Worm (Caenorhabditis elegans): ENCODE data around the gene gldi-2.

gldi-2 gene

ce11 chrII:6825732-6826131 is 42.5 kb downstream of the gldi-2 start (continued):
- no peak for TF ChIP-seq nhr-25 (tag; optimal IDR thresholded peaks at IDR 0.05; ENCODE audit: borderline replicate concordance, insufficient read depth)
- no peak for TF ChIP-seq egl-43 (GFP tag; IDR thresholded peaks at IDR 0.05)
- TF ChIP-seq ceh-82 (tag; optimal IDR thresholded peaks at IDR 0.05) = no peak
- TF ChIP-seq spr-3 (GFP tag; optimal IDR thresholded peaks at IDR 0.05) = no peak
- no peak for TF ChIP-seq fos-1 (tag; optimal IDR thresholded peaks at IDR 0.05)
- TF ChIP-seq snpc-1.2 (GFP tag; IDR thresholded peaks at IDR 0.05) = no peak
- TF ChIP-seq dmd-9 (GFP tag; IDR thresholded peaks at IDR 0.05) = no peak
- no peak for TF ChIP-seq hmg-1.1 (GFP tag; IDR thresholded peaks at IDR 0.05)
- no peak for TF ChIP-seq daf-19 (GFP tag; conservative IDR thresholded peaks at IDR 0.05)
- TF ChIP-seq nhr-28 (tag; optimal IDR thresholded peaks at IDR 0.05) = peak; percentile 65
- TF ChIP-seq F10B5.3 (tag; optimal IDR thresholded peaks at IDR 0.05) = no peak
- no peak for TF ChIP-seq tag-97 (GFP tag; IDR thresholded peaks at IDR 0.05)
- TF ChIP-seq tra-1 (GFP tag; IDR thresholded peaks at IDR 0.05) = 0 out of 2 replicates have a peak, but pooled peaks have one; percentile 65
- no peak for TF ChIP-seq zip-2 (tag; optimal IDR thresholded peaks at IDR 0.05)
- TF ChIP-seq ceh-20 (GFP tag; IDR thresholded peaks at IDR 0.05) = peak; percentile 54; the same call in 1 of the 2 replicates
- no peak for TF ChIP-seq ZK546.5 (tag; optimal IDR thresholded peaks at IDR 0.05)
- TF ChIP-seq lin-38 (GFP tag; IDR thresholded peaks at IDR 0.05) = no peak
- peak; percentile 49 for TF ChIP-seq dmd-6 (GFP tag; IDR thresholded peaks at IDR 0.05)
- no peak for TF ChIP-seq attf-4 (tag; optimal IDR thresholded peaks at IDR 0.05)
- no peak for TF ChIP-seq snpc-4 (tag; optimal IDR thresholded peaks at IDR 0.05)
- no peak for TF ChIP-seq T20F7.1 (GFP tag; optimal IDR thresholded peaks at IDR 0.05)
- no peak for TF ChIP-seq nhr-11 (tag; optimal IDR thresholded peaks at IDR 0.05)
- no peak for TF ChIP-seq set-16 (GFP tag; IDR thresholded peaks at IDR 0.05)
- TF ChIP-seq F49E8.2 (tag; optimal IDR thresholded peaks at IDR 0.05; ENCODE audit: borderline replicate concordance) = no peak
- no peak for TF ChIP-seq arid-1 (GFP tag; conservative IDR thresholded peaks at IDR 0.05)
- no peak for TF ChIP-seq mdt-29 (GFP tag; IDR thresholded peaks at IDR 0.05)
- no peak for TF ChIP-seq Y5F2A.4 (GFP tag; optimal IDR thresholded peaks at IDR 0.05)
- no peak for TF ChIP-seq ces-1 (GFP tag; optimal IDR thresholded peaks at IDR 0.05)
- TF ChIP-seq ztf-11 (tag; optimal IDR thresholded peaks at IDR 0.05) = no peak
- no peak for TF ChIP-seq zip-11 (GFP tag; IDR thresholded peaks at IDR 0.05)
- TF ChIP-seq ZK337.2 (GFP tag; IDR thresholded peaks at IDR 0.05) = no peak
- no peak for TF ChIP-seq mxl-2 (GFP tag; conservative IDR thresholded peaks at IDR 0.05)
- TF ChIP-seq egl-27 (tag; optimal IDR thresholded peaks at IDR 0.05) = no peak
- no peak for TF ChIP-seq dmd-8 (GFP tag; IDR thresholded peaks at IDR 0.05)
- TF ChIP-seq R02D3.7 (tag; optimal IDR thresholded peaks at IDR 0.05) = no peak
- TF ChIP-seq gei-8 (GFP tag; optimal IDR thresholded peaks at IDR 0.05) = no peak
- no peak for TF ChIP-seq saeg-2 (GFP tag; IDR thresholded peaks at IDR 0.05)
- TF ChIP-seq T26A8.4 (GFP tag; IDR thresholded peaks at IDR 0.05) = no peak
- no peak for TF ChIP-seq lim-7 (GFP tag; IDR thresholded peaks at IDR 0.05)
- TF ChIP-seq mdl-1 (tag; optimal IDR thresholded peaks at IDR 0.05) = peak in 1 of 2 experiments; percentile 34
- no peak for TF ChIP-seq mxl-3 (GFP tag; optimal IDR thresholded peaks at IDR 0.05)
- TF ChIP-seq unc-62 (GFP tag; optimal IDR thresholded peaks at IDR 0.05 in 1 of 2) = peak in 1 of 2 experiments; percentile 97
- no peak for TF ChIP-seq unc-62 (tag; optimal IDR thresholded peaks at IDR 0.05)
- TF ChIP-seq Y105C5A.15 (GFP tag; IDR thresholded peaks at IDR 0.05) = no peak
- no peak for TF ChIP-seq duxl-1 (tag; optimal IDR thresholded peaks at IDR 0.05; ENCODE audit: poor library complexity)
- TF ChIP-seq daf-12 (tag; optimal IDR thresholded peaks at IDR 0.05) = no peak
